Fruit fly (Drosophila melanogaster): ENCODE measurements around the gene CG6738.

Gene CG6738

dm6 chr3R:23056113-23056512, 43.2 kb upstream of the CG6738 start:
- no peak for TF ChIP-seq usp (GFP tag; optimal IDR thresholded peaks at IDR 0.05)
- no peak for TF ChIP-seq Abd-B (GFP tag; optimal IDR thresholded peaks at IDR 0.05)
- TF ChIP-seq dmrt93B (GFP tag; optimal IDR thresholded peaks at IDR 0.05): no peak
- no peak for TF ChIP-seq Hr78 (GFP tag; optimal IDR thresholded peaks at IDR 0.05)
- TF ChIP-seq jim (GFP tag; optimal IDR thresholded peaks at IDR 0.05): no peak
- TF ChIP-seq psq (GFP tag; optimal IDR thresholded peaks at IDR 0.05): no peak
- TF ChIP-seq CG32264 (GFP tag; optimal IDR thresholded peaks at IDR 0.05): no peak
- TF ChIP-seq tai (GFP tag; optimal IDR thresholded peaks at IDR 0.05): no peak
- no peak for TF ChIP-seq CG9705 (GFP tag; optimal IDR thresholded peaks at IDR 0.05)
- TF ChIP-seq sv (GFP tag; optimal IDR thresholded peaks at IDR 0.05): no peak

dm6 chr3R:23056753-23057152, 42.6 kb upstream of the CG6738 start:
- no peak for TF ChIP-seq Rel (GFP tag; optimal IDR thresholded peaks at IDR 0.05)
- TF ChIP-seq Rel (tag; optimal IDR thresholded peaks at IDR 0.05): peak; percentile 30
- no peak for TF ChIP-seq fru (GFP tag; optimal IDR thresholded peaks at IDR 0.05)
- no peak for TF ChIP-seq dmrt93B (GFP tag; optimal IDR thresholded peaks at IDR 0.05)
- TF ChIP-seq N (GFP tag; optimal IDR thresholded peaks at IDR 0.05): no peak
- TF ChIP-seq sv (GFP tag; optimal IDR thresholded peaks at IDR 0.05): no peak
- TF ChIP-seq h (GFP tag; optimal IDR thresholded peaks at IDR 0.05): no peak
- TF ChIP-seq Hnf4 (GFP tag; optimal IDR thresholded peaks at IDR 0.05): no peak
- no peak for TF ChIP-seq Abd-B (GFP tag; optimal IDR thresholded peaks at IDR 0.05)
- no peak for TF ChIP-seq Hr78 (GFP tag; optimal IDR thresholded peaks at IDR 0.05)

DNA sequence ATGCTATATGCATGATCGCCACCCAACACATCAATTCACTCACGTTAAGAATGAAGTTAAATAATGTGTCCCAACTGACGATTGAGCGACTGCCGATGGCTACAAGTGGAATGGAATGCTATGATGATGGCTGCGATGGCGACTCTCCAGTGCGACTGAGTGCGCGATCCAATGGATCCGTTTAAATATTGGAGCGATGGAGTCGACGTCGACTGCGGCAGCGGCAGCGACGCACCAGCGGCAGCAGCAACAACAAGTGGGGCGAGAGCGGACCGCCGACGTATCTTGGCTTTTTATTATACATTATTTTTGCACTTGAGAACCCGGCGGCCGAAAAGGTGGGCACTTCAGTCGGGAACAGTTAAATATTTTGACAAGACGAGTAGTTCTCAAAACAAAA, 41.9 kb upstream of the CG6738 start:
- TF ChIP-seq Dif (GFP tag; optimal IDR thresholded peaks at IDR 0.05; ENCODE audit: partially characterized antibody): peak; percentile 17
- TF ChIP-seq N (GFP tag; optimal IDR thresholded peaks at IDR 0.05): no peak

dm6 chr3R:23058858-23059257, 40.5 kb upstream of the CG6738 start, which contains the start of gene Ctns:
Gene Ctns (minus strand): TSS chr3R:23058958.
- TF ChIP-seq CG32264 (GFP tag; optimal IDR thresholded peaks at IDR 0.05): no peak
- no peak for TF ChIP-seq woc (GFP tag; optimal IDR thresholded peaks at IDR 0.05)
- TF ChIP-seq OdsH (GFP tag; optimal IDR thresholded peaks at IDR 0.05): no peak
- TF ChIP-seq lola (GFP tag; optimal IDR thresholded peaks at IDR 0.05): no peak

DNA sequence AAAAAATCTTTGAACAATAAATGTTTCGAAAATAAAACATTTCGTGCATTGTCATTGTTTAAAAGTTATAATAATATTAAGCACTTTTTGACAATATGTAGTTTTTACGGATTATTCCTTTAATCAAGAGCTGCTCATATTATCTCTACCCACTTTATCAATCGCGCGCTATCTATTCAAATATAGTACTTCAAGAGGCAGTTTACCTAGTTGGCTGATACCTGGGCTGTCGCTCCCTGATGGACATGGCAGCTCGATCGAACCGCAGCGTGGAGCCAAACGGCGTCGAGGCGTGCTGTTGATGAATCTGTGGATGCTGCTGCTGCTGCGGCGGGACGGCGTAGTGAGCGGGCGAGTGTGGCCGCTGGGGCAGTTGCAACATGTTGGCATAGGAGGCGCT, 39.2 kb upstream of the CG6738 start:
- TF ChIP-seq h (GFP tag; optimal IDR thresholded peaks at IDR 0.05) (no peak), CG32264 (GFP tag; optimal IDR thresholded peaks at IDR 0.05) (no peak), sage (GFP tag; optimal IDR thresholded peaks at IDR 0.05) (no peak), sv (GFP tag; optimal IDR thresholded peaks at IDR 0.05) (no peak), CrebA (GFP tag; optimal IDR thresholded peaks at IDR 0.05; ENCODE audit: borderline replicate concordance) (no peak)

dm6 chr3R:23061209-23061608, 38.1 kb upstream of the CG6738 start, which contains the start of the genes sav and Ublcp1:
Gene sav (minus strand): TSS chr3R:23061304.
Gene Ublcp1 (plus strand): TSS chr3R:23061493.
- TF ChIP-seq Mio (GFP tag; optimal IDR thresholded peaks at IDR 0.05) (no peak), sage (GFP tag; optimal IDR thresholded peaks at IDR 0.05) (peak; percentile 10), Hr83 (GFP tag; optimal IDR thresholded peaks at IDR 0.05; ENCODE audit: poor library complexity, severe bottlenecking) (no peak), CG9705 (GFP tag; optimal IDR thresholded peaks at IDR 0.05) (no peak), lola (GFP tag; optimal IDR thresholded peaks at IDR 0.05) (no peak), pan (optimal IDR thresholded peaks at IDR 0.05) (no peak), dl (GFP tag; optimal IDR thresholded peaks at IDR 0.05; ENCODE audit: insufficient read depth in 1 of 2, partially characterized antibody in 2 of 2) (no peak), foxo (GFP tag; optimal IDR thresholded peaks at IDR 0.05) (peak in 1 of 2 experiments; percentile 24), fru (GFP tag; optimal IDR thresholded peaks at IDR 0.05) (no peak), jim (GFP tag; optimal IDR thresholded peaks at IDR 0.05) (no peak), Vsx2 (GFP tag; optimal IDR thresholded peaks at IDR 0.05; ENCODE audit: partially characterized antibody) (no peak), Rel (GFP tag; optimal IDR thresholded peaks at IDR 0.05) (no peak), Rel (tag; optimal IDR thresholded peaks at IDR 0.05) (peak; percentile 59), Hnf4 (GFP tag; optimal IDR thresholded peaks at IDR 0.05) (no peak), Sp1 (GFP tag; optimal IDR thresholded peaks at IDR 0.05) (no peak), sv (GFP tag; optimal IDR thresholded peaks at IDR 0.05) (no peak), GATAd (GFP tag; optimal IDR thresholded peaks at IDR 0.05) (no peak), dmrt93B (GFP tag; optimal IDR thresholded peaks at IDR 0.05) (no peak), HLH106 (tag; optimal IDR thresholded peaks at IDR 0.05) (no peak), CG32264 (GFP tag; optimal IDR thresholded peaks at IDR 0.05) (no peak), h (GFP tag; optimal IDR thresholded peaks at IDR 0.05) (peak; percentile 24), dsf (GFP tag; optimal IDR thresholded peaks at IDR 0.05; ENCODE audit: borderline replicate concordance) (no peak), Myc (optimal IDR thresholded peaks at IDR 0.05) (no peak), tai (GFP tag; optimal IDR thresholded peaks at IDR 0.05) (no peak), brk (GFP tag; optimal IDR thresholded peaks at IDR 0.05) (no peak), usp (GFP tag; optimal IDR thresholded peaks at IDR 0.05) (no peak), N (GFP tag; optimal IDR thresholded peaks at IDR 0.05) (no peak), br (GFP tag; optimal IDR thresholded peaks at IDR 0.05) (no peak), ey (GFP tag; optimal IDR thresholded peaks at IDR 0.05) (no peak), OdsH (GFP tag; optimal IDR thresholded peaks at IDR 0.05) (no peak), Dfd (GFP tag; optimal IDR thresholded peaks at IDR 0.05) (no peak), rgr (GFP tag; optimal IDR thresholded peaks at IDR 0.05) (peak; percentile 35), CrebA (GFP tag; optimal IDR thresholded peaks at IDR 0.05; ENCODE audit: borderline replicate concordance) (no peak), woc (GFP tag; optimal IDR thresholded peaks at IDR 0.05) (no peak), psq (GFP tag; optimal IDR thresholded peaks at IDR 0.05) (peak; percentile 13)
